Fruit fly (Drosophila melanogaster): ENCODE results near the gene PolG1.

Gene PolG1

dm6 chr2L:13805170-13805569, 22.4 kb downstream of the PolG1 start:
- TF ChIP-seq CG3838 (GFP tag; optimal IDR thresholded peaks at IDR 0.05) (no peak), unpg (GFP tag; optimal IDR thresholded peaks at IDR 0.05) (no peak), Neu2 (GFP tag; optimal IDR thresholded peaks at IDR 0.05; ENCODE audit: borderline replicate concordance) (no peak), cwo (GFP tag; optimal IDR thresholded peaks at IDR 0.05) (peak; percentile 3), ssp (GFP tag; IDR thresholded peaks at IDR 0.05) (no peak), crol (GFP tag; IDR thresholded peaks at IDR 0.05) (no peak), Bgb (GFP tag; IDR thresholded peaks at IDR 0.05; ENCODE audit: partially characterized antibody) (no peak), CG12769 (tag; optimal IDR thresholded peaks at IDR 0.05) (no peak), TFAM (GFP tag; optimal IDR thresholded peaks at IDR 0.05) (no peak), CG4854 (GFP tag; optimal IDR thresholded peaks at IDR 0.05) (no peak), gsb-n (tag; optimal IDR thresholded peaks at IDR 0.05) (no peak), CG6765 (GFP tag; optimal IDR thresholded peaks at IDR 0.05) (no peak), Rfx (GFP tag; IDR thresholded peaks at IDR 0.05) (no peak), Poxn (GFP tag; IDR thresholded peaks at IDR 0.05) (no peak), grn (GFP tag; optimal IDR thresholded peaks at IDR 0.05) (peak; percentile 25), cas (GFP tag; IDR thresholded peaks at IDR 0.05) (no peak), Med (GFP tag) (no peak), CG17802 (tag; optimal IDR thresholded peaks at IDR 0.05) (no peak), CG4820 (GFP tag; optimal IDR thresholded peaks at IDR 0.05) (no peak), sr (GFP tag; IDR thresholded peaks at IDR 0.05) (no peak), ken (GFP tag; IDR thresholded peaks at IDR 0.05) (no peak), NC2α (GFP tag; optimal IDR thresholded peaks at IDR 0.05) (no peak), ftz-f1 (GFP tag; optimal IDR thresholded peaks at IDR 0.05) (no peak), bab2 (GFP tag; optimal IDR thresholded peaks at IDR 0.05) (no peak), sug (tag; optimal IDR thresholded peaks at IDR 0.05) (peak; percentile 27), exex (tag; optimal IDR thresholded peaks at IDR 0.05) (peak; percentile 25), CG15601 (tag; optimal IDR thresholded peaks at IDR 0.05) (no peak)

- TF ChIP-seq NfI (GFP tag; optimal IDR thresholded peaks at IDR 0.05) (no peak), Pdp1 (GFP tag; optimal IDR thresholded peaks at IDR 0.05) (peak in 1 of 2 experiments; percentile 56), CG11456 (GFP tag; IDR thresholded peaks at IDR 0.05) (no peak), ftz-f1 (GFP tag; optimal IDR thresholded peaks at IDR 0.05) (peak; percentile 14), CG3847 (GFP tag; IDR thresholded peaks at IDR 0.05) (no peak), ham (GFP tag; IDR thresholded peaks at IDR 0.05) (no peak), chinmo (GFP tag; IDR thresholded peaks at IDR 0.05; ENCODE audit: partially characterized antibody) (peak; percentile 71; the same call in 2 of the 4 replicates), CG4424 (GFP tag; optimal IDR thresholded peaks at IDR 0.05) (no peak), vvl (GFP tag; IDR thresholded peaks at IDR 0.05) (peak; percentile 65), cato (GFP tag; optimal IDR thresholded peaks at IDR 0.05; ENCODE audit: borderline replicate concordance) (no peak), wek (GFP tag; optimal IDR thresholded peaks at IDR 0.05) (no peak), CG10366 (GFP tag; IDR thresholded peaks at IDR 0.05) (no peak), chif (GFP tag; optimal IDR thresholded peaks at IDR 0.05) (no peak), Rfx (GFP tag; IDR thresholded peaks at IDR 0.05) (no peak), CG13624 (GFP tag; optimal IDR thresholded peaks at IDR 0.05) (no peak), CG5180 (GFP tag; optimal IDR thresholded peaks at IDR 0.05) (no peak), amos (GFP tag; IDR thresholded peaks at IDR 0.05; ENCODE audit: partially characterized antibody) (no peak), Oli (tag; optimal IDR thresholded peaks at IDR 0.05) (no peak), CG17568 (GFP tag; optimal IDR thresholded peaks at IDR 0.05) (no peak), CG9609 (GFP tag; optimal IDR thresholded peaks at IDR 0.05) (no peak), sim (GFP tag; IDR thresholded peaks at IDR 0.05) (no peak), Dfd (GFP tag; optimal IDR thresholded peaks at IDR 0.05) (no peak), HLH3B (GFP tag; IDR thresholded peaks at IDR 0.05) (no peak), CG43689 (GFP tag; IDR thresholded peaks at IDR 0.05) (no peak), dati (GFP tag; IDR thresholded peaks at IDR 0.05) (0 out of 2 replicates have a peak, but pooled peaks have one; percentile 22), trh (GFP tag; optimal IDR thresholded peaks at IDR 0.05) (no peak), fd102C (GFP tag; optimal IDR thresholded peaks at IDR 0.05) (no peak)
Observed at dm6 chr2L:13804561-13805067, 23.0 kb downstream of the PolG1 start.

All from whole organism, embryonic.